In the genomic region with DNA sequence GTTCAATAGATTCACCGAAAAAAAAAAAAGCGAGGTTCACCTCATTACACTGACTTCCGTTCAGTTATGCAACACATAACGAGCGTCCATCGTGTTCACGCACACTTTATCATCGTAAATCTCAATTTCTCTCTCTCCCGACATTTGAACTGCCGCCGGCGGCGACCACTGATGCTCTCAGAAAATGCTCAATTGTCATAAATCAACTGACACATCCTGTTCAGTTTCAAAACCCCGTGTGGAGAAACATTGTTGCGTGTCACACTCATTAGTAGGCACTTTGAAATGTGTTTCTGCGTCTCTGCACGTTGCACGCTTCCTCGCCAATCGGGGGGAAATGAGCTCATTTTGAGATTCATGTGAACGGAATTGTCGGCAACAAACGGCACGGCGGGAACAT, we compare ENCODE assay signal across 2 worm cellular contexts.
TF ChIP-seq lines count a peak whose summit lies in the region.

No protein-coding gene starts in this region.

TF ChIP-seq in whole organism, L4 larva, 104 proteins besides CTCF, POLR2A, EP300 and RAD21 (continued from another document):
- TF ChIP-seq ceh-82 (tag; optimal IDR thresholded peaks at IDR 0.05; lab: Kevin White, UChicago) (no peak), daf-8 (GFP tag; IDR thresholded peaks at IDR 0.05; lab: Robert Waterston, UW) (no peak), snpc-1.2 (GFP tag; IDR thresholded peaks at IDR 0.05; lab: Robert Waterston, UW) (0 out of 2 replicates have a peak, but pooled peaks have one; percentile 27), zip-2 (tag; optimal IDR thresholded peaks at IDR 0.05; lab: Kevin White, UChicago) (no peak), skn-1 (tag; optimal IDR thresholded peaks at IDR 0.05; lab: Kevin White, UChicago) (no peak), saeg-2 (GFP tag; IDR thresholded peaks at IDR 0.05; lab: Robert Waterston, UW) (no peak), mdl-1 (tag; optimal IDR thresholded peaks at IDR 0.05; lab: Kevin White, UChicago) (no peak), mdt-29 (GFP tag; IDR thresholded peaks at IDR 0.05; lab: Robert Waterston, UW) (no peak), dve-1 (tag; optimal IDR thresholded peaks at IDR 0.05; lab: Kevin White, UChicago; ENCODE audit: insufficient read depth) (no peak), lin-1 (GFP tag; IDR thresholded peaks at IDR 0.05; lab: Robert Waterston, UW) (no peak), pha-4 (GFP tag; IDR thresholded peaks at IDR 0.05; lab: Robert Waterston, UW) (no peak), pha-4 (tag; optimal IDR thresholded peaks at IDR 0.05; lab: Kevin White, UChicago) (no peak), cey-2 (tag; optimal IDR thresholded peaks at IDR 0.05; lab: Kevin White, UChicago; ENCODE audit: borderline replicate concordance, insufficient read depth) (no peak), hif-1 (tag; optimal IDR thresholded peaks at IDR 0.05; lab: Kevin White, UChicago) (no peak), ZK546.5 (tag; optimal IDR thresholded peaks at IDR 0.05; lab: Kevin White, UChicago) (no peak), unc-130 (GFP tag; optimal IDR thresholded peaks at IDR 0.05; lab: Kevin White, UChicago) (no peak), nhr-11 (tag; optimal IDR thresholded peaks at IDR 0.05; lab: Kevin White, UChicago) (peak; percentile 1), rbr-2 (tag; optimal IDR thresholded peaks at IDR 0.05; lab: Kevin White, UChicago) (no peak), ceh-20 (GFP tag; IDR thresholded peaks at IDR 0.05; lab: Robert Waterston, UW) (0 out of 2 replicates have a peak, but pooled peaks have one; percentile 35), Y105C5A.15 (GFP tag; IDR thresholded peaks at IDR 0.05; lab: Robert Waterston, UW) (no peak), F26F4.8 (GFP tag; conservative IDR thresholded peaks at IDR 0.05; lab: Robert Waterston, UW) (no peak), ctbp-1 (GFP tag; IDR thresholded peaks at IDR 0.05; lab: Robert Waterston, UW) (no peak), lin-39 (tag; optimal IDR thresholded peaks at IDR 0.05; lab: Kevin White, UChicago) (no peak), nhr-102 (tag; optimal IDR thresholded peaks at IDR 0.05; lab: Kevin White, UChicago) (no peak), dmd-8 (GFP tag; IDR thresholded peaks at IDR 0.05; lab: Robert Waterston, UW) (no peak)

TF ChIP-seq in whole organism, late embryonic, 69 proteins besides CTCF, POLR2A, EP300 and RAD21 (continued from another document):
- TF ChIP-seq ref-2 (tag; optimal IDR thresholded peaks at IDR 0.05; lab: Kevin White, UChicago) (no peak), elt-2 (tag; optimal IDR thresholded peaks at IDR 0.05; lab: Kevin White, UChicago) (no peak), ttx-3 (tag; optimal IDR thresholded peaks at IDR 0.05; lab: Kevin White, UChicago) (no peak), odd-2 (tag; optimal IDR thresholded peaks at IDR 0.05; lab: Kevin White, UChicago) (no peak), ceh-30 (tag; optimal IDR thresholded peaks at IDR 0.05; lab: Kevin White, UChicago) (no peak), pat-9 (tag; optimal IDR thresholded peaks at IDR 0.05; lab: Kevin White, UChicago) (no peak), K02D7.2 (tag; optimal IDR thresholded peaks at IDR 0.05; lab: Kevin White, UChicago) (no peak), unc-55 (GFP tag; optimal IDR thresholded peaks at IDR 0.05; lab: Kevin White, UChicago) (peak; percentile 96), unc-42 (tag; optimal IDR thresholded peaks at IDR 0.05; lab: Kevin White, UChicago) (peak; percentile 33), fkh-6 (tag; optimal IDR thresholded peaks at IDR 0.05; lab: Kevin White, UChicago) (no peak), gmeb-2 (tag; optimal IDR thresholded peaks at IDR 0.05; lab: Kevin White, UChicago) (no peak), ceh-18 (tag; optimal IDR thresholded peaks at IDR 0.05; lab: Kevin White, UChicago) (no peak), ama-1 (optimal IDR thresholded peaks at IDR 0.05; lab: Kevin White, UChicago) (no peak), pqm-1 (tag; optimal IDR thresholded peaks at IDR 0.05; lab: Kevin White, UChicago) (no peak), sdc-2 (tag; optimal IDR thresholded peaks at IDR 0.05; lab: Kevin White, UChicago) (no peak), hlh-30 (tag; optimal IDR thresholded peaks at IDR 0.05; lab: Kevin White, UChicago; ENCODE audit: insufficient read depth) (no peak), unc-86 (tag; optimal IDR thresholded peaks at IDR 0.05; lab: Kevin White, UChicago) (no peak), ceh-6 (GFP tag; optimal IDR thresholded peaks at IDR 0.05; lab: Kevin White, UChicago) (peak; percentile 1), ceh-22 (tag; optimal IDR thresholded peaks at IDR 0.05; lab: Kevin White, UChicago) (no peak), C38D4.7 (GFP tag; optimal IDR thresholded peaks at IDR 0.05; lab: Kevin White, UChicago) (no peak), ceh-19 (GFP tag; optimal IDR thresholded peaks at IDR 0.05; lab: Kevin White, UChicago) (no peak), hlh-15 (tag; optimal IDR thresholded peaks at IDR 0.05; lab: Kevin White, UChicago) (no peak), fkh-10 (GFP tag; optimal IDR thresholded peaks at IDR 0.05; lab: Kevin White, UChicago) (no peak), dve-1 (tag; optimal IDR thresholded peaks at IDR 0.05; lab: Kevin White, UChicago) (no peak), T23F11.4 (GFP tag; optimal IDR thresholded peaks at IDR 0.05; lab: Kevin White, UChicago) (no peak), K09A11.1 (tag; optimal IDR thresholded peaks at IDR 0.05; lab: Kevin White, UChicago; ENCODE audit: insufficient read depth) (no peak), dmd-4 (tag; optimal IDR thresholded peaks at IDR 0.05; lab: Kevin White, UChicago; ENCODE audit: borderline replicate concordance) (no peak), hlh-13 (GFP tag; optimal IDR thresholded peaks at IDR 0.05; lab: Kevin White, UChicago) (no peak), ceh-48 (tag; optimal IDR thresholded peaks at IDR 0.05; lab: Kevin White, UChicago) (no peak), lim-6 (tag; optimal IDR thresholded peaks at IDR 0.05; lab: Kevin White, UChicago) (no peak), mec-3 (tag; optimal IDR thresholded peaks at IDR 0.05; lab: Kevin White, UChicago; ENCODE audit: borderline replicate concordance) (no peak), fax-1 (tag; optimal IDR thresholded peaks at IDR 0.05; lab: Kevin White, UChicago) (no peak), ceh-34 (tag; optimal IDR thresholded peaks at IDR 0.05; lab: Kevin White, UChicago) (peak; percentile 59), tbx-7 (tag; optimal IDR thresholded peaks at IDR 0.05; lab: Kevin White, UChicago) (no peak), hlh-6 (tag; optimal IDR thresholded peaks at IDR 0.05; lab: Kevin White, UChicago) (no peak), ceh-9 (tag; optimal IDR thresholded peaks at IDR 0.05; lab: Kevin White, UChicago) (no peak), ceh-31 (tag; optimal IDR thresholded peaks at IDR 0.05; lab: Kevin White, UChicago) (peak; percentile 7), lin-11 (tag; optimal IDR thresholded peaks at IDR 0.05; lab: Kevin White, UChicago) (no peak), sox-4 (tag; optimal IDR thresholded peaks at IDR 0.05; lab: Kevin White, UChicago) (no peak), Y22D7AL.16 (tag; optimal IDR thresholded peaks at IDR 0.05; lab: Kevin White, UChicago) (no peak), ceh-14 (tag; optimal IDR thresholded peaks at IDR 0.05; lab: Kevin White, UChicago) (no peak), nhr-11 (tag; optimal IDR thresholded peaks at IDR 0.05; lab: Kevin White, UChicago) (no peak), pag-3 (tag; optimal IDR thresholded peaks at IDR 0.05; lab: Kevin White, UChicago; ENCODE audit: borderline replicate concordance) (no peak)
TF ChIP-seq in whole organism, late embryonic: peak in this region for 7.
